Fruit fly (Drosophila melanogaster) whole organism, prepupa: ENCODE data around the gene cin.

ENCODE experiments used
- CG10631 ChIP-seq: fragments of 200-800 bp; sonication (Bioruptor generic); optimal IDR thresholded peaks from 2 replicates; lab custom pipeline; 2016; ENCODE audit warnings: missing biosample characterization, missing genetic modification characterization
- CG3919 ChIP-seq: fragments of 200-800 bp; sonication (Bioruptor generic); optimal IDR thresholded peaks from 3 replicates; lab custom pipeline; 2016; ENCODE audit warnings: missing biosample characterization, missing genetic modification characterization
- CG8632 ChIP-seq: fragments of 200-800 bp; sonication (Bioruptor generic); optimal IDR thresholded peaks from 3 replicates; lab custom pipeline; 2016; ENCODE audit warnings: missing biosample characterization, missing genetic modification characterization
- Met ChIP-seq: fragments of 200-800 bp; sonication (Bioruptor generic); optimal IDR thresholded peaks from 3 replicates; lab custom pipeline; 2016; ENCODE audit warnings: missing biosample characterization, missing genetic modification characterization
- achi ChIP-seq: fragments of 200-800 bp; sonication (Bioruptor generic); optimal IDR thresholded peaks from 3 replicates; lab custom pipeline; 2016; ENCODE audit warnings: missing biosample characterization, missing genetic modification characterization
- esn ChIP-seq: fragments of 200-800 bp; sonication (Bioruptor generic); optimal IDR thresholded peaks from 2 replicates; lab custom pipeline; 2016; ENCODE audit warnings: missing biosample characterization, mild to moderate bottlenecking, missing genetic modification characterization, moderate library complexity
- fkh ChIP-seq: fragments of 200-800 bp; sonication (Bioruptor generic); optimal IDR thresholded peaks from 3 replicates; lab custom pipeline; 2017; ENCODE audit warnings: missing biosample characterization, mild to moderate bottlenecking, missing genetic modification characterization, moderate library complexity

DNA sequence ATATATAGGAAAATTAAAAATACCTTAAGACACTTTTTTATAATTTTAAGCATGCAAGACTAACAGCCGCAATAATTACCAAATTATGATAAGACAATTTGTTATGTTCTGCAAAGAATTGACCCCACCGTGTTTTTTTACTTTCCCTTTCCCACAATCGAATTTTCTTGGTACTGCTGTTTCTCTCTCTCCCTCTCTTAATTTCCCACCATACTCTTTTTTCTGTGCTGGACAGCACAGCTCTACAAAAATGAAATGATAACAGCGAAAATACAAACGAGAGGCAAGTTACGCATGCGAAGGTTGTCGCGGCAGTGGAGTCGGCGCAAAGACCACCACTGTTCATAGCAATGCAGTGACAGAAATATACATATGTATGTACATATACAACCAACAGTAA lies 22.4 kb downstream of the cin start:
- no peak for TF ChIP-seq fkh
- TF ChIP-seq achi (GFP tag; lab: Kevin White, UChicago) = no peak
- no peak for TF ChIP-seq CG10631 (GFP tag; lab: Kevin White, UChicago)
- TF ChIP-seq CG8632 (GFP tag; lab: Kevin White, UChicago) = no peak
- no peak for TF ChIP-seq esn (GFP tag; lab: Kevin White, UChicago)
- no peak for TF ChIP-seq CG3919 (GFP tag; lab: Kevin White, UChicago)
- no peak for TF ChIP-seq Met
